Worm (Caenorhabditis elegans) whole organism, young adult: ENCODE results near the gene pcf-11.
A peak's percentile ranks its signal among the peaks of the same experiment; 100 is the strongest.

ENCODE experiments used
- B0336.3 ChIP-seq: fragments of 200-800 bp; sonication (Bioruptor generic); IDR thresholded peaks from 2 replicates; pipeline ENCODE4 v1.3.6; 2022; ENCODE audit warnings: missing genetic modification characterization, missing compliant biosample characterization
- C06A6.2 ChIP-seq: fragments of 200-800 bp; sonication (Bioruptor generic); conservative IDR thresholded peaks from 2 replicates; pipeline ENCODE4 v1.3.6; 2022; ENCODE audit warnings: missing genetic modification characterization, missing compliant biosample characterization
- F23B12.7 ChIP-seq: sonication (generic microtip); optimal IDR thresholded peaks from 2 replicates; lab custom pipeline; 2017; ENCODE audit warnings: missing genetic modification characterization, mild to moderate bottlenecking, missing compliant biosample characterization, antibody characterized with exemption, moderate library complexity; ENCODE audit not compliant: insufficient read depth
- F52B5.7 ChIP-seq: sonication (generic microtip); optimal IDR thresholded peaks from 2 replicates; lab custom pipeline; 2016; ENCODE audit warnings: mild to moderate bottlenecking, missing genetic modification characterization, missing compliant biosample characterization
- K12H6.12 ChIP-seq: fragments of 200-800 bp; sonication (Bioruptor generic); optimal IDR thresholded peaks from 2 replicates; lab custom pipeline; 2018; ENCODE audit warnings: mild to moderate bottlenecking, missing genetic modification characterization, missing compliant biosample characterization
- T26A5.8 ChIP-seq: sonication (generic microtip); optimal IDR thresholded peaks from 2 replicates; lab custom pipeline; 2016; ENCODE audit warnings: missing genetic modification characterization, missing compliant biosample characterization
- Y53F4B.3 ChIP-seq: fragments of 200-800 bp; sonication (Bioruptor generic); IDR thresholded peaks from 2 replicates; pipeline ENCODE4 v1.3.6; 2022; ENCODE audit warnings: missing genetic modification reagents, missing genetic modification characterization, missing compliant biosample characterization
- ama-1 ChIP-seq, 3 experiments: fragments of 150-350 bp in 1 of 3; sonication (generic microtip) in 2 of 3; optimal IDR thresholded peaks; 2 replicates each; lab custom pipeline; 2014 to 2018; ENCODE audit warnings: missing biosample characterization in 2 of 3, missing genetic modification characterization in 2 of 3, missing genetic modification reagents in 2 of 3
- aptf-3 ChIP-seq: fragments of 200-800 bp; sonication (Bioruptor generic); IDR thresholded peaks from 2 replicates; pipeline ENCODE4 v1.3.6; 2022; ENCODE audit warnings: missing genetic modification characterization, missing compliant biosample characterization
- attf-5 ChIP-seq: fragments of 200-800 bp; sonication (Bioruptor generic); optimal IDR thresholded peaks from 2 replicates; lab custom pipeline; 2018; ENCODE audit warnings: mild to moderate bottlenecking, missing genetic modification characterization, missing compliant biosample characterization
- attf-6 ChIP-seq: fragments of 200-800 bp; sonication (Bioruptor generic); IDR thresholded peaks from 2 replicates; pipeline ENCODE4 v1.3.6; 2022; ENCODE audit warnings: missing genetic modification reagents, missing genetic modification characterization, missing compliant biosample characterization
- ceh-100 ChIP-seq: fragments of 200-800 bp; sonication (Bioruptor generic); IDR thresholded peaks from 2 replicates; pipeline ENCODE4 v1.3.6; 2022; ENCODE audit warnings: missing genetic modification reagents, missing genetic modification characterization, missing compliant biosample characterization
- ceh-40 ChIP-seq: fragments of 200-800 bp; sonication (Bioruptor generic); IDR thresholded peaks from 2 replicates; pipeline ENCODE4 v1.3.6; 2022; ENCODE audit warnings: missing genetic modification characterization, missing compliant biosample characterization
- ceh-58 ChIP-seq: fragments of 200-800 bp; sonication (Bioruptor generic); IDR thresholded peaks from 2 replicates; pipeline ENCODE4 v1.3.6; 2022; ENCODE audit warnings: missing genetic modification characterization, missing compliant biosample characterization
- ceh-79 ChIP-seq: sonication (generic microtip); optimal IDR thresholded peaks from 2 replicates; lab custom pipeline; 2017; ENCODE audit warnings: mild to moderate bottlenecking, missing genetic modification characterization, missing compliant biosample characterization
- die-1 ChIP-seq: sonication (generic microtip); optimal IDR thresholded peaks from 2 replicates; lab custom pipeline; 2016; ENCODE audit warnings: missing genotype, mild to moderate bottlenecking, missing genetic modification characterization, missing compliant biosample characterization
- dox-1 ChIP-seq: fragments of 200-800 bp; sonication (Bioruptor generic); IDR thresholded peaks from 2 replicates; pipeline ENCODE4 v1.3.6; 2022; ENCODE audit warnings: missing genetic modification reagents, missing genetic modification characterization, missing compliant biosample characterization
- dpl-1 ChIP-seq: fragments of 150-350 bp; optimal IDR thresholded peaks from 2 replicates; lab custom pipeline; 2014; ENCODE audit warnings: missing biosample characterization, missing genetic modification reagents, missing genetic modification characterization
- efl-1 ChIP-seq: fragments of 150-350 bp; optimal IDR thresholded peaks from 2 replicates; lab custom pipeline; 2014; ENCODE audit warnings: missing biosample characterization, missing genetic modification reagents, missing genetic modification characterization
- egl-44 ChIP-seq: fragments of 200-800 bp; sonication (Bioruptor generic); IDR thresholded peaks from 2 replicates; pipeline ENCODE4 v1.3.6; 2022; ENCODE audit warnings: missing genetic modification reagents, missing genetic modification characterization, missing compliant biosample characterization
- ekl-4 ChIP-seq: fragments of 200-800 bp; sonication (Bioruptor generic); IDR thresholded peaks from 2 replicates; pipeline ENCODE4 v1.3.6; 2022; ENCODE audit warnings: missing genetic modification reagents, missing genetic modification characterization, missing compliant biosample characterization
- fkh-3 ChIP-seq: sonication (generic microtip); optimal IDR thresholded peaks from 2 replicates; lab custom pipeline; 2016; ENCODE audit warnings: mild to moderate bottlenecking, missing genetic modification characterization, missing compliant biosample characterization
- hmg-1.2 ChIP-seq: fragments of 200-800 bp; sonication (Bioruptor generic); IDR thresholded peaks from 2 replicates; pipeline ENCODE4 v1.3.6; 2022; ENCODE audit warnings: missing genetic modification reagents, missing genetic modification characterization, missing compliant biosample characterization
- let-526 ChIP-seq: fragments of 200-800 bp; sonication (Bioruptor generic); IDR thresholded peaks from 2 replicates; pipeline ENCODE4 v1.3.6; 2022; ENCODE audit warnings: missing genetic modification reagents, missing genetic modification characterization, missing compliant biosample characterization
- lin-26 ChIP-seq: fragments of 200-800 bp; sonication (Bioruptor generic); IDR thresholded peaks from 2 replicates; pipeline ENCODE4 v1.3.6; 2022; ENCODE audit warnings: missing genetic modification reagents, missing genetic modification characterization, missing compliant biosample characterization
- lsl-1 ChIP-seq: fragments of 200-800 bp; sonication (Bioruptor generic); optimal IDR thresholded peaks from 2 replicates; lab custom pipeline; 2018; ENCODE audit warnings: mild to moderate bottlenecking, missing genetic modification characterization, moderate library complexity, missing compliant biosample characterization
- lsy-27 ChIP-seq: sonication (generic microtip); optimal IDR thresholded peaks from 2 replicates; lab custom pipeline; 2017; ENCODE audit warnings: missing genetic modification characterization, mild to moderate bottlenecking, missing compliant biosample characterization, antibody characterized with exemption, missing genotype, borderline replicate concordance; ENCODE audit not compliant: insufficient read depth
- mcd-1 ChIP-seq: fragments of 200-800 bp; sonication (Bioruptor generic); IDR thresholded peaks from 2 replicates; pipeline ENCODE4 v1.3.6; 2022; ENCODE audit warnings: missing genetic modification reagents, missing genetic modification characterization, missing compliant biosample characterization
- nfya-1 ChIP-seq: sonication (generic microtip); optimal IDR thresholded peaks from 2 replicates; lab custom pipeline; 2017; ENCODE audit warnings: antibody characterized with exemption, missing compliant biosample characterization, missing genetic modification characterization, borderline replicate concordance; ENCODE audit not compliant: insufficient read depth
- nfyb-1 ChIP-seq: fragments of 200-800 bp; sonication (Bioruptor generic); IDR thresholded peaks from 2 replicates; pipeline ENCODE4 v1.3.6; 2022; ENCODE audit warnings: missing genetic modification reagents, missing genetic modification characterization, missing compliant biosample characterization
- nhr-80 ChIP-seq: sonication (generic microtip); optimal IDR thresholded peaks from 2 replicates; lab custom pipeline; 2016; ENCODE audit warnings: missing genetic modification characterization, missing compliant biosample characterization
- pbrm-1 ChIP-seq: fragments of 200-800 bp; sonication (Bioruptor generic); IDR thresholded peaks from 2 replicates; pipeline ENCODE4 v1.3.6; 2022; ENCODE audit warnings: missing genetic modification reagents, missing genetic modification characterization, missing compliant biosample characterization
- pha-4 ChIP-seq: fragments of 150-350 bp; sonication (generic microtip); optimal IDR thresholded peaks from 2 replicates; lab custom pipeline; 2014; ENCODE audit warnings: missing biosample characterization, missing genetic modification reagents, missing genetic modification characterization
- rcor-1 ChIP-seq: fragments of 200-800 bp; sonication (Bioruptor generic); IDR thresholded peaks from 2 replicates; pipeline ENCODE4 v1.3.6; 2022; ENCODE audit warnings: missing genetic modification reagents, missing genetic modification characterization, missing compliant biosample characterization
- rec-8 ChIP-seq, 2 experiments: sonication (generic microtip); optimal IDR thresholded peaks; 2 replicates each; lab custom pipeline; 2016; ENCODE audit warnings: mild to moderate bottlenecking in 2 of 2, missing genetic modification characterization in 2 of 2, missing genetic modification reagents in 2 of 2, missing genotype in 2 of 2, missing biosample characterization in 1 of 2, missing compliant biosample characterization in 1 of 2, moderate library complexity in 1 of 2
- repo-1 ChIP-seq: sonication (generic microtip); optimal IDR thresholded peaks from 2 replicates; lab custom pipeline; 2017; ENCODE audit warnings: mild to moderate bottlenecking, missing genetic modification characterization, missing compliant biosample characterization
- sea-2 ChIP-seq: fragments of 200-800 bp; sonication (Bioruptor generic); IDR thresholded peaks from 2 replicates; pipeline ENCODE4 v1.3.6; 2022; ENCODE audit warnings: missing genetic modification characterization, missing compliant biosample characterization
- snpc-4 ChIP-seq, 5 experiments: fragments of 150-350 bp in 1 of 5; sonication (generic microtip) in 4 of 5; optimal IDR thresholded peaks; 2 replicates each; lab custom pipeline; 2014 to 2018; ENCODE audit warnings: missing genetic modification characterization in 5 of 5, missing biosample characterization in 3 of 5, antibody characterized with exemption in 2 of 5, mild to moderate bottlenecking in 2 of 5, missing compliant biosample characterization in 2 of 5, missing genotype in 2 of 5, moderate library complexity in 2 of 5, missing genetic modification reagents in 1 of 5
- somi-1 ChIP-seq: fragments of 200-800 bp; sonication (Bioruptor generic); optimal IDR thresholded peaks from 2 replicates; lab custom pipeline; 2018; ENCODE audit warnings: mild to moderate bottlenecking, missing genetic modification characterization, missing compliant biosample characterization
- tbp1 ChIP-seq: fragments of 200-800 bp; sonication (Bioruptor generic); optimal IDR thresholded peaks from 2 replicates; lab custom pipeline; 2018; ENCODE audit warnings: mild to moderate bottlenecking, missing genetic modification characterization, missing compliant biosample characterization
- unc-130 ChIP-seq: sonication (generic microtip); optimal IDR thresholded peaks from 2 replicates; lab custom pipeline; 2016; ENCODE audit warnings: missing genetic modification reagents, missing genetic modification characterization, missing compliant biosample characterization
- xnd-1 ChIP-seq: sonication (generic microtip); optimal IDR thresholded peaks from 2 replicates; lab custom pipeline; 2016; ENCODE audit warnings: missing genotype, missing genetic modification reagents, missing genetic modification characterization, missing compliant biosample characterization
- zim-3 ChIP-seq: sonication (generic microtip); optimal IDR thresholded peaks from 2 replicates; lab custom pipeline; 2017; ENCODE audit warnings: mild to moderate bottlenecking, missing genetic modification characterization, moderate library complexity, missing compliant biosample characterization

Gene pcf-11

ce11 chrIII:5076569-5076968 is 51.9 kb downstream of the pcf-11 start:
- no peak for TF ChIP-seq fkh-3 (tag; lab: Kevin White, UChicago)
- peak; percentile 85 for TF ChIP-seq ceh-100
- TF ChIP-seq efl-1 (GFP tag; lab: Kevin White, UChicago), result peak; percentile 52
- TF ChIP-seq dox-1, result no peak
- no peak for TF ChIP-seq sea-2
- TF ChIP-seq lsl-1 (GFP tag; lab: Kevin White, UChicago), result peak; percentile 14
- no peak for TF ChIP-seq somi-1
- TF ChIP-seq repo-1, result no peak
- peak; percentile 15 for TF ChIP-seq dpl-1
- no peak for TF ChIP-seq attf-6 (GFP tag; lab: Robert Waterston, UW)

DNA sequence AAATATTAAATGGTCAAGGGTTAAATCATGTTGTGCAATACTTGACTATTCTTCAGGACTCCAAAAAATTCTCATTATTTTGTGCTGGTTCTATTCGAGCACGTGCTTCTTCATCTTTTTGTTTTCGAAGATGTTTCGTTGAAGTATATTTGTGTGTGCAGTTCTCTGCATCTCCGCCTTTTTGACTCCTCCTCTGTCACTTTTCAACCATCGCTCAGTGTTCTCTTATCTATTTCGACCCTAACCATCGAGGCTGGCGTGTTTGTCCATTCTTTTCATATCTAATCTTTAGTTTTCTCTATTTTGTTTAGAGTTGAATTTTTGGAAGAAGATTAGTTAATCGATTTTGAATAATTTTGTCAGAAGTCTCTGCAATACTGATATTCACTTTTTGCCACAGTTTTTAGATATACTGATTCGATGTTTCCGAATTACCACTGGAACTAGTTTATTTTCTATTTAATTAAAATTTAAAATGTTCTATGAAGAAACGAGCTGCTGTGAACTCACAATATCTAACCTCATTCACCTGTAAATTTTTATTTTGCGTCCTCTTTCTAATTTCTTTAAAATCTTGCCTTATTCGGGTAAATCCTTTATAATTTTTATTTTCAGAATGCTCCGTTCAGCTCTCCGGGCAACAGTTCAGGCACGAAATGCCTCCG is 52.6 kb downstream of the pcf-11 start, which contains the start of gene alh-1:
Gene alh-1 (plus strand): TSS at position 615 of the 665 bp plus-strand sequence.
- TF ChIP-seq zim-3 (tag; lab: Kevin White, UChicago) (no peak), attf-5 (GFP tag; lab: Kevin White, UChicago) (no peak), tbp1 (peak; percentile 28), snpc-4 (GFP tag; optimal IDR thresholded peaks at IDR 0.05; lab: Kevin White, UChicago) (no peak), snpc-4 (tag; optimal IDR thresholded peaks at IDR 0.05; lab: Kevin White, UChicago) (peak in 2 of 4 experiments; percentile 34 to 44), ekl-4 (GFP tag; lab: Robert Waterston, UW) (0 out of 2 replicates have a peak, but pooled peaks have one; percentile 16), B0336.3 (GFP tag; lab: Robert Waterston, UW) (peak; percentile 40; the same call in 1 of the 2 replicates), ceh-100 (no peak), nhr-80 (tag; lab: Kevin White, UChicago) (peak; percentile 83)
- TF ChIP-seq, all 124 proteins: peak for 5

DNA sequence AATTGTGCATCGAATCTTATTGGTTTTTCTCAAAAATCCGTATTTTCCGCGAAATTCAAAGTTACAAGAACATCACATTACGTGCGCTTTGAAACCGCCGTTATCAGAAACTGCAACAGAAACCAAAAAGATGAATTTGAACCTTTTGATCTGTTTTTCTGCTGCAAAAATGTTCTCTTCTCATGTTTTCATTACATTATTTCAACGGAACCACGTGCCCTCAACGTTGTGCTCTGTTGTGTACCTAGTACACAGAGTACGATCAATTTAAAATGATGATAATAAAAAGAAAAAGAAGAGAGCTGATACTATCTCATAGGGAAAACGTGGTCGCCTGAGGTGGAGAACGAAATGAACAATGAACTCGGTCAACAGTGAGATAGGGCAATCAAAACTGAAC is 53.3 kb downstream of the pcf-11 start:
- TF ChIP-seq nfya-1 (tag; lab: Kevin White, UChicago) (no peak), let-526 (GFP tag; lab: Robert Waterston, UW) (0 out of 2 replicates have a peak, but pooled peaks have one; percentile 24), T26A5.8 (tag; lab: Kevin White, UChicago) (no peak), pha-4 (tag; lab: Kevin White, UChicago) (peak; percentile 78), ceh-79 (no peak), lsy-27 (no peak), K12H6.12 (tag; lab: Kevin White, UChicago) (peak; percentile 20), pbrm-1 (GFP tag; lab: Robert Waterston, UW) (no peak), egl-44 (no peak), lin-26 (GFP tag; lab: Robert Waterston, UW) (no peak), unc-130 (no peak), ceh-40 (GFP tag; lab: Robert Waterston, UW) (no peak), dpl-1 (no peak), Y53F4B.3 (GFP tag; lab: Robert Waterston, UW) (no peak), hmg-1.2 (GFP tag; lab: Robert Waterston, UW) (peak; percentile 16; the same call in 1 of the 2 replicates), F52B5.7 (tag; lab: Kevin White, UChicago) (no peak), aptf-3 (no peak), rec-8 (tag; optimal IDR thresholded peaks at IDR 0.05; lab: Kevin White, UChicago) (no peak), nhr-80 (tag; lab: Kevin White, UChicago) (peak; percentile 76), ama-1 (optimal IDR thresholded peaks at IDR 0.05; lab: Kevin White, UChicago) (no peak), ama-1 (GFP tag; optimal IDR thresholded peaks at IDR 0.05; lab: Kevin White, UChicago) (no peak), F23B12.7 (tag; lab: Kevin White, UChicago) (peak; percentile 15), xnd-1 (tag; lab: Kevin White, UChicago) (no peak), rcor-1 (GFP tag; lab: Robert Waterston, UW) (no peak), die-1 (tag; lab: Kevin White, UChicago) (no peak), mcd-1 (peak; percentile 10; the same call in 1 of the 2 replicates), ceh-58 (GFP tag; lab: Robert Waterston, UW) (no peak), lsl-1 (GFP tag; lab: Kevin White, UChicago) (no peak), nfyb-1 (GFP tag; lab: Robert Waterston, UW) (0 out of 2 replicates have a peak, but pooled peaks have one; percentile 42), C06A6.2 (GFP tag; lab: Robert Waterston, UW) (0 out of 2 replicates have a peak, but pooled peaks have one; percentile 31)
